ENCODE assay signal across 1 fruit fly cellular context in the genomic region with DNA sequence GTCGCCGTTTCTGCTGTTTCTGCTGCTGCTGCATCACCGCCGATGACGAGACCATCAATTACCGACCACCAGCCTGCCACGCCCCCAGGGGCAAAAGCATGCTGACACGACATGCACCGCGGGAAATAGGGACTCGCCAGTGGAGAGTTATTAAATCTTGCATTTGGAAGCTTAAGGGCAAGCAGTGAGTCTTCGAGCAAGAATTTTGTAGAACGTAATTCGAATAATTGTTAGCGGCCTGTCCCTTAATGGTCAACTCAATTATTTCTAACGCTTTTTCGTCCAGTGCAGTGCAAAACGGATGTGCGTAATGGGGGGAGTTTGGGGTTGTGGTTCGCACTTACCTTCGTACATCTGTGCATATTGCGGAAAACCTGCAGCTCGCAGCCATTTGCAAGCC.
TF ChIP-seq lines count a peak whose summit lies in the region.

No protein-coding gene starts in this region.

TF ChIP-seq in whole organism, prepupa, 60 proteins besides CTCF, POLR2A, EP300 and RAD21 (continued from another document):
- TF ChIP-seq Eip78C (GFP tag; lab: Kevin White, UChicago) (peak; percentile 71), Hr39 (GFP tag; optimal IDR thresholded peaks at IDR 0.05; lab: Kevin White, UChicago) (peak; percentile 28), lz (GFP tag; optimal IDR thresholded peaks at IDR 0.05; lab: Kevin White, UChicago) (peak; percentile 36), net (GFP tag; optimal IDR thresholded peaks at IDR 0.05; lab: Kevin White, UChicago) (no peak), Sox15 (GFP tag; optimal IDR thresholded peaks at IDR 0.05; lab: Kevin White, UChicago) (no peak), pdm3 (GFP tag; optimal IDR thresholded peaks at IDR 0.05; lab: Kevin White, UChicago) (peak; percentile 11), cyc (GFP tag; optimal IDR thresholded peaks at IDR 0.05; lab: Kevin White, UChicago) (peak; percentile 73), CG7368 (GFP tag; optimal IDR thresholded peaks at IDR 0.05; lab: Kevin White, UChicago) (peak; percentile 17), dsx (GFP tag; optimal IDR thresholded peaks at IDR 0.05; lab: Kevin White, UChicago; ENCODE audit: poor library complexity, severe bottlenecking) (no peak), Hr38 (GFP tag; optimal IDR thresholded peaks at IDR 0.05; lab: Kevin White, UChicago) (no peak), CG6163 (GFP tag; IDR thresholded peaks at IDR 0.05; lab: Robert Waterston, UW) (0 out of 3 replicates have a peak, but pooled peaks have one; percentile 45), achi (GFP tag; optimal IDR thresholded peaks at IDR 0.05; lab: Kevin White, UChicago) (peak; percentile 3), Sox14 (GFP tag; optimal IDR thresholded peaks at IDR 0.05; lab: Kevin White, UChicago) (no peak), CG11762 (GFP tag; optimal IDR thresholded peaks at IDR 0.05; lab: Kevin White, UChicago; ENCODE audit: insufficient read depth) (no peak), OdsH (GFP tag; optimal IDR thresholded peaks at IDR 0.05; lab: Kevin White, UChicago) (no peak), CG32006 (GFP tag; optimal IDR thresholded peaks at IDR 0.05; lab: Kevin White, UChicago) (peak; percentile 27), dac (GFP tag; optimal IDR thresholded peaks at IDR 0.05; lab: Kevin White, UChicago) (no peak), Eip75B (GFP tag; optimal IDR thresholded peaks at IDR 0.05; lab: Kevin White, UChicago) (peak; percentile 52), Ets21C (GFP tag; optimal IDR thresholded peaks at IDR 0.05; lab: Kevin White, UChicago) (no peak), esn (GFP tag; optimal IDR thresholded peaks at IDR 0.05; lab: Kevin White, UChicago) (peak; percentile 50)
